Worm (Caenorhabditis elegans) whole organism, L2 larva: ENCODE measurements around the gene F01G10.4.
A peak's percentile ranks its signal among the peaks of the same experiment; 100 is the strongest.

Source experiments
- F13H6.1 ChIP-seq: sonication (generic microtip); optimal IDR thresholded peaks from 2 replicates; lab custom pipeline; 2016; ENCODE audit warnings: missing genetic modification characterization, missing compliant biosample characterization
- R02D3.7 ChIP-seq: fragments of 150-350 bp; optimal IDR thresholded peaks from 2 replicates; lab custom pipeline; 2014; ENCODE audit warnings: missing biosample characterization, missing genetic modification characterization
- ZK546.5 ChIP-seq: sonication (generic microtip); optimal IDR thresholded peaks from 2 replicates; lab custom pipeline; 2017; ENCODE audit warnings: missing biosample characterization, missing genetic modification characterization
- alr-1 ChIP-seq: fragments of 150-350 bp; optimal IDR thresholded peaks from 2 replicates; lab custom pipeline; 2014; ENCODE audit warnings: missing biosample characterization, missing genetic modification characterization
- aly-2 ChIP-seq: fragments of 150-350 bp; optimal IDR thresholded peaks from 2 replicates; lab custom pipeline; 2014; ENCODE audit warnings: missing biosample characterization, missing genetic modification characterization
- ama-1 ChIP-seq: fragments of 150-350 bp; optimal IDR thresholded peaks from 2 replicates; lab custom pipeline; 2018; ENCODE audit warnings: inconsistent platforms
- blmp-1 ChIP-seq: sonication (generic microtip); optimal IDR thresholded peaks from 2 replicates; lab custom pipeline; 2017; ENCODE audit warnings: missing genetic modification characterization, mild to moderate bottlenecking, missing compliant biosample characterization, antibody characterized with exemption, moderate library complexity; ENCODE audit not compliant: insufficient read depth
- ceh-16 ChIP-seq: fragments of 150-350 bp; optimal IDR thresholded peaks from 2 replicates; lab custom pipeline; 2014; ENCODE audit warnings: missing biosample characterization, missing genetic modification characterization
- ceh-82 ChIP-seq: fragments of 150-350 bp; optimal IDR thresholded peaks from 2 replicates; lab custom pipeline; 2014; ENCODE audit warnings: missing biosample characterization, missing genetic modification characterization
- crh-2 ChIP-seq: sonication (generic microtip); optimal IDR thresholded peaks from 2 replicates; lab custom pipeline; 2017; ENCODE audit warnings: missing biosample characterization, missing genetic modification characterization
- elt-3 ChIP-seq: sonication (generic microtip); optimal IDR thresholded peaks from 2 replicates; lab custom pipeline; 2017; ENCODE audit warnings: missing biosample characterization, missing genetic modification characterization
- fos-1 ChIP-seq: fragments of 150-350 bp; optimal IDR thresholded peaks from 2 replicates; lab custom pipeline; 2014; ENCODE audit warnings: missing biosample characterization, missing genetic modification characterization
- gmeb-1 ChIP-seq: fragments of 150-350 bp; optimal IDR thresholded peaks from 2 replicates; lab custom pipeline; 2014; ENCODE audit warnings: missing biosample characterization, missing genetic modification characterization
- lin-11 ChIP-seq: fragments of 150-350 bp; sonication (generic microtip); optimal IDR thresholded peaks from 2 replicates; lab custom pipeline; 2014; ENCODE audit warnings: missing biosample characterization, missing genetic modification characterization, inconsistent platforms, mixed read lengths
- lin-13 ChIP-seq: fragments of 150-350 bp; optimal IDR thresholded peaks from 2 replicates; lab custom pipeline; 2014; ENCODE audit warnings: missing biosample characterization, missing genetic modification reagents, missing genetic modification characterization
- lin-39 ChIP-seq: fragments of 150-350 bp; optimal IDR thresholded peaks from 2 replicates; lab custom pipeline; 2014; ENCODE audit warnings: missing biosample characterization, missing genetic modification reagents, missing genetic modification characterization
- lsy-2 ChIP-seq, 2 experiments: fragments of 150-350 bp in 1 of 2; sonication (generic microtip) in 1 of 2; optimal IDR thresholded peaks; 2 replicates each; lab custom pipeline; 2014 to 2017; ENCODE audit warnings: missing biosample characterization in 2 of 2, missing genetic modification characterization in 2 of 2
- mab-5 ChIP-seq: fragments of 150-350 bp; optimal IDR thresholded peaks from 2 replicates; lab custom pipeline; 2014; ENCODE audit warnings: missing biosample characterization, missing genetic modification characterization
- mbf-1 ChIP-seq: sonication (generic microtip); optimal IDR thresholded peaks from 2 replicates; lab custom pipeline; 2017; ENCODE audit warnings: missing biosample characterization, missing genetic modification characterization
- mdl-1 ChIP-seq, 2 experiments: fragments of 150-350 bp in 1 of 2; sonication (generic microtip) in 1 of 2; optimal IDR thresholded peaks; 2 replicates each; lab custom pipeline; 2017; ENCODE audit warnings: missing biosample characterization in 2 of 2, missing genetic modification characterization in 2 of 2
- nhr-10 ChIP-seq: sonication (generic microtip); optimal IDR thresholded peaks from 2 replicates; lab custom pipeline; 2017; ENCODE audit warnings: missing biosample characterization, missing genetic modification characterization
- nhr-11 ChIP-seq: fragments of 150-350 bp; optimal IDR thresholded peaks from 2 replicates; lab custom pipeline; 2014; ENCODE audit warnings: missing biosample characterization, missing genetic modification characterization
- nhr-129 ChIP-seq: fragments of 150-350 bp; optimal IDR thresholded peaks from 2 replicates; lab custom pipeline; 2014; ENCODE audit warnings: missing biosample characterization, missing genetic modification characterization
- nhr-21 ChIP-seq: fragments of 150-350 bp; optimal IDR thresholded peaks from 2 replicates; lab custom pipeline; 2014; ENCODE audit warnings: missing biosample characterization, missing genetic modification characterization
- nhr-23 ChIP-seq: fragments of 150-350 bp; optimal IDR thresholded peaks from 2 replicates; lab custom pipeline; 2014; ENCODE audit warnings: missing biosample characterization, missing genetic modification reagents, missing genetic modification characterization
- nhr-25 ChIP-seq: fragments of 150-350 bp; sonication (generic microtip); optimal IDR thresholded peaks from 3 replicates; lab custom pipeline; 2014; ENCODE audit warnings: missing biosample characterization, missing genetic modification characterization
- nhr-6 ChIP-seq: fragments of 150-350 bp; optimal IDR thresholded peaks from 2 replicates; lab custom pipeline; 2014; ENCODE audit warnings: missing biosample characterization, missing genetic modification characterization
- peb-1 ChIP-seq: fragments of 150-350 bp; optimal IDR thresholded peaks from 2 replicates; lab custom pipeline; 2014; ENCODE audit warnings: missing biosample characterization, missing genetic modification characterization
- sem-4 ChIP-seq: fragments of 150-350 bp; optimal IDR thresholded peaks from 2 replicates; lab custom pipeline; 2014; ENCODE audit warnings: missing biosample characterization, missing genetic modification reagents, missing genetic modification characterization
- skn-1 ChIP-seq: sonication (generic microtip); optimal IDR thresholded peaks from 2 replicates; lab custom pipeline; 2017; ENCODE audit warnings: missing biosample characterization, missing genetic modification characterization
- sma-3 ChIP-seq: sonication (generic microtip); optimal IDR thresholded peaks from 2 replicates; lab custom pipeline; 2016; ENCODE audit warnings: missing genetic modification reagents, missing genetic modification characterization, missing compliant biosample characterization
- sma-9 ChIP-seq, 2 experiments: fragments of 150-350 bp in 1 of 2; sonication (generic microtip) in 1 of 2; optimal IDR thresholded peaks; 2 replicates each; lab custom pipeline; 2014 to 2016; ENCODE audit warnings: missing genetic modification characterization in 2 of 2, mild to moderate bottlenecking in 1 of 2, missing biosample characterization in 1 of 2, missing compliant biosample characterization in 1 of 2, missing genetic modification reagents in 1 of 2, moderate library complexity in 1 of 2
- unc-39 ChIP-seq: fragments of 150-350 bp; optimal IDR thresholded peaks from 2 replicates; lab custom pipeline; 2014; ENCODE audit warnings: missing biosample characterization, missing genetic modification characterization
- unc-55 ChIP-seq: fragments of 150-350 bp; sonication (generic microtip); optimal IDR thresholded peaks from 3 replicates; lab custom pipeline; 2014; ENCODE audit warnings: missing biosample characterization, missing genetic modification reagents, missing genetic modification characterization
- unc-62 ChIP-seq: fragments of 150-350 bp; optimal IDR thresholded peaks from 2 replicates; lab custom pipeline; 2014; ENCODE audit warnings: missing biosample characterization, missing genetic modification reagents, missing genetic modification characterization
- ztf-11 ChIP-seq: sonication (generic microtip); optimal IDR thresholded peaks from 2 replicates; lab custom pipeline; 2017; ENCODE audit warnings: missing biosample characterization, missing genetic modification characterization
- ztf-4 ChIP-seq: fragments of 150-350 bp; optimal IDR thresholded peaks from 2 replicates; lab custom pipeline; 2014; ENCODE audit warnings: missing biosample characterization, missing genetic modification characterization

F01G10.4 gene

ce11 chrIV:10232456-10232855 is at the start of gene F01G10.4:
TSS of gene F01G10.4 (minus strand) at chrIV:10232556.
- no peak for TF ChIP-seq lin-13 (GFP tag; lab: Kevin White, UChicago)
- no peak for TF ChIP-seq alr-1 (tag; lab: Kevin White, UChicago)
- no peak for TF ChIP-seq ztf-4 (tag; lab: Kevin White, UChicago)
- TF ChIP-seq nhr-23 (tag; lab: Kevin White, UChicago) = no peak
- no peak for TF ChIP-seq lsy-2 (tag; optimal IDR thresholded peaks at IDR 0.05; lab: Kevin White, UChicago)
- TF ChIP-seq nhr-11 = no peak
- no peak for TF ChIP-seq nhr-21 (tag; lab: Kevin White, UChicago)
- no peak for TF ChIP-seq fos-1 (tag; lab: Kevin White, UChicago)
- TF ChIP-seq crh-2 (tag; lab: Kevin White, UChicago) = no peak
- TF ChIP-seq R02D3.7 (tag; lab: Kevin White, UChicago) = no peak
- no peak for TF ChIP-seq F13H6.1 (tag; lab: Kevin White, UChicago)
- no peak for TF ChIP-seq gmeb-1
- no peak for TF ChIP-seq ztf-11 (tag; lab: Kevin White, UChicago)
- no peak for TF ChIP-seq unc-39 (tag; lab: Kevin White, UChicago)
- TF ChIP-seq, all 48 proteins: peak for 0

DNA sequence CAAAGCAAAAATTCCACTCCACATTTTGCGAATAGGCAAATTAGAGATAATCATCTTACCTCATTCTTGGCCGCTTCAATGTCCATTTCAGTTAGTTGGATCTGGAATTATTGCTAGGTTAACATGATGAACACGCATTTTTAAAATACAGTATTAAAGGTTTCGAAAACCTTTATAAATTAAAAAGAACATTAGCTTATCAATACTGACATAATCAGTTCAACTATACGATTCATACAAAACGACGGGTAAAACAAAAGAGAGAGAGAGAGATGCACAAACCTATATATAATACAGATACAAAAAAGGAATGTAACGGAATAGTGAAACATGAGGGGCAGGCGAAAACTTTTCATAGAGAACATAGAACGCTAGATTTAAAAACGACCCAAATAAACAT is 49.1 kb upstream of the F01G10.4 start, which contains the start of gene thk-1:
Gene thk-1 (minus strand): TSS at position 101 of the 400 bp plus-strand sequence.
- TF ChIP-seq ztf-11 (tag; lab: Kevin White, UChicago) = no peak
- peak; percentile 47 for TF ChIP-seq fos-1 (tag; lab: Kevin White, UChicago)
- TF ChIP-seq, all 48 proteins: peak for 1

DNA sequence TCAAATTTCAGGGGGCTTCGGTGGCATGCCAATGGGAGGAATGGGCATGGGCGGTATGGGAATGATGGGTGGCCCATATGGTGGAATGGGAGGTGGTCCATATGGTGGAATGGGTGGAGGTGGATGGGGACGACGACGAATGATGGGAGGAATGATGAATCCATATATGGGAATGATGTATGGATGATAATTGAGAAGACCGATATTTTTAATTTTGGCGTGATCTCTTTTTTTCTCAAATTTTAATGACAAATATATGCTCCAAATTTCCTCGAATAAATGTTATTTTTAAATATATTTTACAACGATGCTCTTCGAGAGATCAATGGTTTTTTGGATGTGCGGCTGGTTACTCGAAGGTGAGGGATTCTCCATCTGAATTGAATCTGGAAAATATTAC is 45.4 kb upstream of the F01G10.4 start, which contains the start of gene Y43C5A.4:
Gene Y43C5A.4 (plus strand): TSS at position 301 of the 400 bp plus-strand sequence.
- TF ChIP-seq lin-11 (tag; lab: Kevin White, UChicago) (no peak), lsy-2 (tag; optimal IDR thresholded peaks at IDR 0.05; lab: Kevin White, UChicago) (no peak)

DNA sequence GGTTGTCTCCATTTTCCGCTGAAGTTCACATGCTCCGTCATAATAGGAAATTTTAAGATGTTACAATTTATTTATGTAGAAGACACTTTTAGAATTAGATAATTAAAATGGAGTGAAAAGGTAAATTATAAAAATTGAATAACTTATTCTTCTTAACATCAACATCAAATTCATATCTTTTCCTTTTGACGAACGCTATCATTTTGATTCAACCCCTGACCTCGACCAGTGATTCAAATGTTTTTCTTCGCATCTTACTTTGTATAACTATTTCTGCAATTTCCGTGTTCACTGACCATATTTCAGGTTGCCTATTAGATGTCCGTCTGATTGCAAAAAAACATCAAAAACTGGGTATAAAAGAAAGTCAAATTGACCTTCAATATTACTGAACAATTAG is 44.6 kb upstream of the F01G10.4 start, which contains the start of gene Y43C5A.7:
Gene Y43C5A.7 (plus strand): TSS at position 301 of the 400 bp plus-strand sequence.
- no peak for TF ChIP-seq lin-11 (tag; lab: Kevin White, UChicago)
- no peak for TF ChIP-seq ZK546.5
- TF ChIP-seq peb-1 (tag; lab: Kevin White, UChicago) = no peak
- no peak for TF ChIP-seq ama-1 (lab: Kevin White, UChicago)
- no peak for TF ChIP-seq mdl-1 (tag; optimal IDR thresholded peaks at IDR 0.05; lab: Kevin White, UChicago)
- TF ChIP-seq ceh-16 (tag; lab: Kevin White, UChicago) = no peak
- TF ChIP-seq crh-2 (tag; lab: Kevin White, UChicago) = no peak
- TF ChIP-seq, all 48 proteins: peak for 0

DNA sequence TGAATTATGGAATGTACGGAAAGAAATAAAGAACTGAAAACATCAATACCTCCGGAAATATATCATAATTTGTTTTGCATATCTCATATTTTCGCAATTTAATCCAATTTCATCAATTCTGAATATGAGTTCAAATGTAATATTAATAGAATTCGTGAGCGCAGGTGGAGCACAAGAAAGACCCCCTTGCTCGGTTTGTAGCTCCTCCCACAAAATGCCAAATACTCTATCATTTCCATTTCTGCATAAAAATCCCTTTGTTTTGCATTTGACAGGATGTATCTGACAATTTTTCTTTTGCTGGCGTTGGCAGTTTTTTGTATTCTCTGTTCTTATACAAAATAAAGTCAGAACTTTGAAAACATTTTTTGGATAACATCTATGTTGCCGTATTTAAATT is 42.7 kb upstream of the F01G10.4 start:
- TF ChIP-seq sem-4 (tag; lab: Kevin White, UChicago) = no peak
- TF ChIP-seq crh-2 (tag; lab: Kevin White, UChicago) = no peak
- TF ChIP-seq nhr-21 (tag; lab: Kevin White, UChicago) = no peak
- no peak for TF ChIP-seq nhr-10 (tag; lab: Kevin White, UChicago)
- no peak for TF ChIP-seq unc-55 (GFP tag; lab: Kevin White, UChicago)
- no peak for TF ChIP-seq sma-9 (GFP tag; optimal IDR thresholded peaks at IDR 0.05; lab: Kevin White, UChicago)
- TF ChIP-seq sma-9 (tag; optimal IDR thresholded peaks at IDR 0.05; lab: Kevin White, UChicago) = no peak
- TF ChIP-seq aly-2 (tag; lab: Kevin White, UChicago) = no peak
- TF ChIP-seq ztf-4 (tag; lab: Kevin White, UChicago) = no peak
- TF ChIP-seq lin-11 (tag; lab: Kevin White, UChicago) = no peak
- no peak for TF ChIP-seq mab-5 (tag; lab: Kevin White, UChicago)
- TF ChIP-seq unc-62 (GFP tag; lab: Kevin White, UChicago) = no peak
- no peak for TF ChIP-seq nhr-129
- TF ChIP-seq fos-1 (tag; lab: Kevin White, UChicago) = no peak
- TF ChIP-seq nhr-11 = no peak
- TF ChIP-seq blmp-1 (tag; lab: Kevin White, UChicago) = no peak
- TF ChIP-seq gmeb-1 = no peak
- no peak for TF ChIP-seq lin-39 (tag; lab: Kevin White, UChicago)
- TF ChIP-seq lsy-2 (tag; optimal IDR thresholded peaks at IDR 0.05; lab: Kevin White, UChicago) = no peak

- TF ChIP-seq ztf-4 (tag; lab: Kevin White, UChicago) (no peak), mbf-1 (tag; lab: Kevin White, UChicago) (no peak), R02D3.7 (tag; lab: Kevin White, UChicago) (no peak), nhr-11 (no peak), ceh-82 (tag; lab: Kevin White, UChicago) (no peak), nhr-25 (tag; lab: Kevin White, UChicago) (no peak), lsy-2 (tag; optimal IDR thresholded peaks at IDR 0.05; lab: Kevin White, UChicago) (no peak), nhr-6 (tag; lab: Kevin White, UChicago) (no peak), alr-1 (tag; lab: Kevin White, UChicago) (no peak), mab-5 (tag; lab: Kevin White, UChicago) (no peak), blmp-1 (tag; lab: Kevin White, UChicago) (no peak), lin-13 (GFP tag; lab: Kevin White, UChicago) (no peak), nhr-129 (peak; percentile 11), lin-39 (tag; lab: Kevin White, UChicago) (no peak), skn-1 (tag; lab: Kevin White, UChicago) (no peak), fos-1 (tag; lab: Kevin White, UChicago) (no peak), sma-9 (GFP tag; optimal IDR thresholded peaks at IDR 0.05; lab: Kevin White, UChicago) (no peak), sma-9 (tag; optimal IDR thresholded peaks at IDR 0.05; lab: Kevin White, UChicago) (no peak), sma-3 (GFP tag; lab: Kevin White, UChicago) (peak; percentile 21), aly-2 (tag; lab: Kevin White, UChicago) (no peak), crh-2 (tag; lab: Kevin White, UChicago) (peak; percentile 13), nhr-21 (tag; lab: Kevin White, UChicago) (no peak), unc-62 (GFP tag; lab: Kevin White, UChicago) (no peak), elt-3 (tag; lab: Kevin White, UChicago) (no peak)
Observed at ce11 chrIV:10273781-10274313, 41.5 kb upstream of the F01G10.4 start, which contains the start of gene Y43C5A.3. TSS of gene Y43C5A.3 (plus strand) at chrIV:10274036.
